Worm (Caenorhabditis elegans) whole organism, young adult: ENCODE data around the gene F54F11.1.
A peak's percentile ranks its signal among the peaks of the same experiment; 100 is the strongest.

ENCODE experiments used
- ama-1 ChIP-seq, 3 experiments: fragments of 150-350 bp in 1 of 3; sonication (generic microtip) in 2 of 3; optimal IDR thresholded peaks; 2 replicates each; lab custom pipeline; 2014 to 2018; ENCODE audit warnings: missing biosample characterization in 2 of 3, missing genetic modification characterization in 2 of 3, missing genetic modification reagents in 2 of 3
- gei-17 ChIP-seq: fragments of 200-800 bp; sonication (Bioruptor generic); optimal IDR thresholded peaks from 2 replicates; lab custom pipeline; 2018; ENCODE audit warnings: mild to moderate bottlenecking, missing genetic modification characterization, missing compliant biosample characterization

DNA sequence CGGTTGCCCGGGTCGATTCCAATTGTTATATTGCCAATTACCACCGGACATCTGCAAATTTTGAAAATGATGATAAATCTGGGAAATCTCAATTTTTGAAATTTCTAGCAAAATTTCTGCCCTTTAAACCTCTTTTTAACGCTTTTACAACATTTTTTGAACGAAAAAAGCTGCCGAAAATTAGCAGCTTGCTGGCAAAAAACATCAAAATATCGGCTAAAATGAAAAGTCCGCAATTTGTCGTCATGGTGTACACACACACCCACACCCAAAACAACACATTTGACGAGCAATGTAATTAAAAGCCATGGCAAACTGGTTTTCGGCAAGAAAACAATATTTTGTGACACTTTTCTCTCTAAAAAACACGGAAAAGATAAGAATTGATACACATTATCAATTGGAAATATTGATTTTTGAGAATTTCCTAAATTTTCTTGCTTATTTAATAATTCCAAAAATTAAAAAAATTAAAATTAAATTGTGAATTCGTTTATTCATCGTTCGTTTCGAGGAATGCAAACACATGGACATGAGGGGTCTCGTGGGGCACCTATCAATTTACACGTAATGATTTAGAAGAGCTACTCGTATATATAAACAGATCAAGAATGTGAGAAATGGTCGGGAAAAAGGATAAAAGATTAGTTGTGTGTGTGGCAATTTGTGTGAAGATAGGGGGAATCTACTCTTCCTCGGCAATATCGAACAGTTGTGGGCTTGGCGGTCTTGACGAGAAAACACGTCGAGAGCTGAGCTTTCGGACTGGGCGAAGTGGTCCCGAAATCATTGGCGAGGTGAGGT is 43.0 kb upstream of the F54F11.1 start, which contains the start of gene pqn-27:
- peak; percentile 97 for TF ChIP-seq ama-1 (optimal IDR thresholded peaks at IDR 0.05; lab: Kevin White, UChicago)
- peak in 1 of 2 experiments; percentile 39 for TF ChIP-seq ama-1 (GFP tag; optimal IDR thresholded peaks at IDR 0.05; lab: Kevin White, UChicago)
- TF ChIP-seq gei-17 (GFP tag; lab: Kevin White, UChicago), result peak; percentile 40
